Fruit fly (Drosophila melanogaster) whole organism, embryonic: Measurements from ENCODE around the gene CG2964.

Experiments
- Adf1 ChIP-seq: fragments of 200-800 bp; sonication (Bioruptor generic); IDR thresholded peaks from 2 replicates; pipeline ENCODE4 v1.3.6; 2022; ENCODE audit warnings: missing biosample characterization, missing genetic modification characterization
- Blimp-1 ChIP-seq: fragments of 200-800 bp; sonication (Bioruptor generic); optimal IDR thresholded peaks from 3 replicates; lab custom pipeline; 2018; ENCODE audit warnings: missing biosample characterization, missing genetic modification characterization, mild to moderate bottlenecking, moderate library complexity, missing genetic modification reagents
- CG10274 ChIP-seq: fragments of 200-800 bp; sonication (Bioruptor generic); optimal IDR thresholded peaks from 3 replicates; lab custom pipeline; 2017; ENCODE audit warnings: missing biosample characterization, mild to moderate bottlenecking, missing genetic modification characterization
- CG11093 ChIP-seq: fragments of 200-800 bp; sonication (Bioruptor generic); IDR thresholded peaks from 3 replicates; pipeline ENCODE4 v1.3.6; 2022; ENCODE audit warnings: missing biosample characterization, missing genetic modification characterization
- CG12769 ChIP-seq: fragments of 200-800 bp; sonication (Bioruptor generic); optimal IDR thresholded peaks from 2 replicates; lab custom pipeline; 2019; ENCODE audit warnings: missing biosample characterization, mild to moderate bottlenecking, missing genetic modification characterization, moderate library complexity
- CG2199 ChIP-seq: fragments of 200-800 bp; sonication (Bioruptor generic); IDR thresholded peaks from 3 replicates; pipeline ENCODE4 v1.3.6; 2022; ENCODE audit warnings: missing biosample characterization, missing genetic modification characterization
- CG3163 ChIP-seq: fragments of 200-800 bp; sonication (Bioruptor generic); optimal IDR thresholded peaks from 3 replicates; lab custom pipeline; 2016; ENCODE audit warnings: missing biosample characterization, missing genetic modification characterization
- CG32532 ChIP-seq: fragments of 200-800 bp; sonication (Bioruptor generic); IDR thresholded peaks from 2 replicates; pipeline ENCODE4 v1.3.6; 2022; ENCODE audit warnings: missing biosample characterization, missing genetic modification characterization
- CG3407 ChIP-seq: fragments of 200-800 bp; sonication (Bioruptor generic); optimal IDR thresholded peaks from 2 replicates; lab custom pipeline; 2018; ENCODE audit warnings: missing biosample characterization, mild to moderate bottlenecking, missing genetic modification characterization
- CG34224 ChIP-seq: fragments of 200-800 bp; sonication (Bioruptor generic); IDR thresholded peaks from 3 replicates; pipeline ENCODE4 v1.3.6; 2022; ENCODE audit warnings: missing biosample characterization, missing genetic modification characterization; ENCODE audit not compliant: partially characterized antibody
- CG34376 ChIP-seq: fragments of 200-800 bp; sonication (Bioruptor generic); optimal IDR thresholded peaks from 2 replicates; lab custom pipeline; 2018; ENCODE audit warnings: missing biosample characterization, mild to moderate bottlenecking, missing genetic modification characterization
- CG4282 ChIP-seq: fragments of 200-800 bp; sonication (Bioruptor generic); optimal IDR thresholded peaks from 2 replicates; lab custom pipeline; 2016; ENCODE audit warnings: missing biosample characterization, missing genetic modification characterization
- CG4820 ChIP-seq: fragments of 200-800 bp; sonication (Bioruptor generic); optimal IDR thresholded peaks from 3 replicates; lab custom pipeline; 2016; ENCODE audit warnings: missing biosample characterization, missing genetic modification characterization
- CG5180 ChIP-seq: fragments of 200-800 bp; sonication (Bioruptor generic); optimal IDR thresholded peaks from 3 replicates; lab custom pipeline; 2017; ENCODE audit warnings: missing biosample characterization, missing genetic modification characterization, mild to moderate bottlenecking, moderate library complexity, missing genetic modification reagents
- CG6683 ChIP-seq: fragments of 200-800 bp; sonication (Bioruptor generic); optimal IDR thresholded peaks from 2 replicates; lab custom pipeline; 2017; ENCODE audit warnings: missing biosample characterization, mild to moderate bottlenecking, missing genetic modification characterization, missing genetic modification reagents
- CG6689 ChIP-seq: fragments of 200-800 bp; sonication (Bioruptor generic); IDR thresholded peaks from 2 replicates; pipeline ENCODE4 v1.3.6; 2022; ENCODE audit warnings: missing biosample characterization, missing genetic modification characterization
- CG8924 ChIP-seq: fragments of 200-800 bp; optimal IDR thresholded peaks from 3 replicates; lab custom pipeline; 2019; ENCODE audit warnings: missing biosample characterization, mild to moderate bottlenecking, missing genetic modification characterization, moderate library complexity
- Dad ChIP-seq: fragments of 200-800 bp; sonication (Bioruptor generic); optimal IDR thresholded peaks from 3 replicates; lab custom pipeline; 2016; ENCODE audit warnings: missing biosample characterization, missing genetic modification characterization
- Dref ChIP-seq: fragments of 200-800 bp; sonication (Bioruptor generic); IDR thresholded peaks from 2 replicates; pipeline ENCODE4 v1.3.6; 2022; ENCODE audit warnings: missing biosample characterization, missing genetic modification characterization
- ERR ChIP-seq: fragments of 200-800 bp; sonication (Bioruptor generic); optimal IDR thresholded peaks from 2 replicates; lab custom pipeline; 2016; ENCODE audit warnings: missing biosample characterization, missing genetic modification characterization
- HmgD ChIP-seq: fragments of 200-800 bp; sonication (Bioruptor generic); optimal IDR thresholded peaks from 3 replicates; lab custom pipeline; 2016; ENCODE audit warnings: missing biosample characterization, missing genetic modification characterization
- Hr78 ChIP-seq, 2 experiments: fragments of 200-800 bp in 1 of 2; fragments of >200 bp in 1 of 2; sonication (Bioruptor generic) in 1 of 2; optimal IDR thresholded peaks; 2 replicates each; lab custom pipeline; 2017 to 2019; ENCODE audit warnings: missing biosample characterization in 2 of 2, missing genetic modification characterization in 2 of 2, mild to moderate bottlenecking in 1 of 2, moderate library complexity in 1 of 2
- Jarid2 ChIP-seq: fragments of 200-800 bp; sonication (Bioruptor generic); optimal IDR thresholded peaks from 3 replicates; lab custom pipeline; 2017; ENCODE audit warnings: mild to moderate bottlenecking, missing biosample characterization, missing genetic modification reagents, missing genetic modification characterization
- Med ChIP-seq: fragments of 200-800 bp; sonication (Bioruptor generic); peaks from one replicate; lab custom pipeline; 2016; ENCODE audit warnings: missing biosample characterization, missing genetic modification characterization, mild to moderate bottlenecking, inconsistent platforms, moderate library complexity
- Nf-YB ChIP-seq: fragments of 200-800 bp; sonication (Bioruptor generic); optimal IDR thresholded peaks from 3 replicates; lab custom pipeline; 2019; ENCODE audit warnings: missing biosample characterization, mild to moderate bottlenecking, missing genetic modification characterization, moderate library complexity
- Nf-YC ChIP-seq: fragments of 200-800 bp; optimal IDR thresholded peaks from 3 replicates; lab custom pipeline; 2019; ENCODE audit warnings: missing biosample characterization, mild to moderate bottlenecking, missing genetic modification characterization, moderate library complexity
- Opbp ChIP-seq: fragments of 200-800 bp; sonication (Bioruptor generic); IDR thresholded peaks from 3 replicates; pipeline ENCODE4 v1.3.6; 2022; ENCODE audit warnings: missing biosample characterization, missing genetic modification characterization; ENCODE audit not compliant: partially characterized antibody
- Vsx1 ChIP-seq: fragments of 200-800 bp; sonication (Bioruptor generic); optimal IDR thresholded peaks from 2 replicates; lab custom pipeline; 2017; ENCODE audit warnings: missing biosample characterization, mild to moderate bottlenecking, missing genetic modification characterization, missing genetic modification reagents
- al ChIP-seq: fragments of 200-800 bp; sonication (Bioruptor generic); IDR thresholded peaks from 2 replicates; pipeline ENCODE4 v1.3.6; 2022; ENCODE audit warnings: missing biosample characterization, missing genetic modification characterization
- aop ChIP-seq: fragments of 200-800 bp; sonication (Bioruptor generic); IDR thresholded peaks from 2 replicates; pipeline ENCODE4 v1.3.6; 2022; ENCODE audit warnings: missing biosample characterization, missing genetic modification characterization
- bsh ChIP-seq, 2 experiments: fragments of 200-800 bp; sonication (Bioruptor generic); optimal IDR thresholded peaks; 2 replicates each; lab custom pipeline; 2017 to 2018; ENCODE audit warnings: mild to moderate bottlenecking in 2 of 2, missing biosample characterization in 2 of 2, missing genetic modification characterization in 2 of 2, moderate library complexity in 1 of 2
- chif ChIP-seq, 2 experiments: fragments of 200-800 bp; sonication (Bioruptor generic); optimal IDR thresholded peaks; 3 replicates each; lab custom pipeline; 2016; ENCODE audit warnings: missing biosample characterization in 2 of 2, missing genetic modification characterization in 2 of 2
- chinmo ChIP-seq: fragments of 200-800 bp; sonication (Bioruptor generic); IDR thresholded peaks from 4 replicates; pipeline ENCODE4 v1.3.6; 2022; ENCODE audit warnings: missing biosample characterization, missing genetic modification characterization; ENCODE audit not compliant: partially characterized antibody
- chn ChIP-seq: fragments of 200-800 bp; sonication (Bioruptor generic); optimal IDR thresholded peaks from 2 replicates; lab custom pipeline; 2016; ENCODE audit warnings: missing biosample characterization, missing genetic modification characterization
- ci ChIP-seq: fragments of 200-800 bp; sonication (Bioruptor generic); IDR thresholded peaks from 3 replicates; pipeline ENCODE4 v1.3.6; 2022; ENCODE audit warnings: missing biosample characterization, missing genetic modification characterization
- crol ChIP-seq: fragments of 200-800 bp; sonication (Bioruptor generic); IDR thresholded peaks from 2 replicates; pipeline ENCODE4 v1.3.6; 2022; ENCODE audit warnings: missing biosample characterization, missing genetic modification characterization
- dpn ChIP-seq, 2 experiments: fragments of 200-800 bp; sonication (Bioruptor generic); optimal IDR thresholded peaks; 3 replicates each; lab custom pipeline; 2016; ENCODE audit warnings: missing biosample characterization in 2 of 2, missing genetic modification characterization in 2 of 2
- ftz-f1 ChIP-seq: fragments of 200-800 bp; sonication (Bioruptor generic); optimal IDR thresholded peaks from 2 replicates; lab custom pipeline; 2016; ENCODE audit warnings: missing biosample characterization, missing genetic modification characterization
- ham ChIP-seq: fragments of 200-800 bp; sonication (Bioruptor generic); IDR thresholded peaks from 2 replicates; pipeline ENCODE4 v1.3.6; 2022; ENCODE audit warnings: missing biosample characterization, missing genetic modification characterization
- lab ChIP-seq: fragments of 200-800 bp; sonication (Bioruptor generic); optimal IDR thresholded peaks from 3 replicates; lab custom pipeline; 2017; ENCODE audit warnings: missing biosample characterization, missing genetic modification characterization, mild to moderate bottlenecking, moderate library complexity, missing genetic modification reagents
- pum ChIP-seq: fragments of 200-800 bp; sonication (Bioruptor generic); optimal IDR thresholded peaks from 2 replicates; lab custom pipeline; 2016; ENCODE audit warnings: missing biosample characterization, missing genetic modification characterization
- sens-2 ChIP-seq: fragments of 200-800 bp; sonication (Bioruptor generic); IDR thresholded peaks from 2 replicates; pipeline ENCODE4 v1.3.6; 2022; ENCODE audit warnings: missing biosample characterization, missing genetic modification characterization
- slou ChIP-seq: fragments of 200-800 bp; sonication (Bioruptor generic); optimal IDR thresholded peaks from 3 replicates; lab custom pipeline; 2016; ENCODE audit warnings: missing biosample characterization, missing genetic modification characterization
- sna ChIP-seq: fragments of 200-800 bp; sonication (Bioruptor generic); IDR thresholded peaks from 2 replicates; pipeline ENCODE4 v1.3.6; 2022; ENCODE audit warnings: missing biosample characterization, missing genetic modification characterization; ENCODE audit not compliant: partially characterized antibody
- sob ChIP-seq: fragments of 200-800 bp; sonication (Bioruptor generic); IDR thresholded peaks from 2 replicates; pipeline ENCODE4 v1.3.6; 2022; ENCODE audit warnings: missing biosample characterization, missing genetic modification characterization
- sug ChIP-seq: fragments of 200-800 bp; optimal IDR thresholded peaks from 2 replicates; lab custom pipeline; 2019; ENCODE audit warnings: missing biosample characterization, mild to moderate bottlenecking, missing genetic modification characterization, moderate library complexity

The CG2964 gene

dm6 chr2L:2804634-2805311 lies 7.5 kb upstream of the CG2964 start, which contains the start of gene daw (continued):
- TF ChIP-seq CG3407 (GFP tag; lab: Kevin White, UChicago) (no peak), Dad (GFP tag; lab: Kevin White, UChicago) (no peak), CG8924 (tag; lab: Kevin White, UChicago) (no peak), sob (peak; percentile 22; the same call in 1 of the 2 replicates), Nf-YB (GFP tag; lab: Kevin White, UChicago) (peak; percentile 74), sna (GFP tag; lab: Robert Waterston, UW) (peak; percentile 56; the same call in 1 of the 2 replicates), pum (GFP tag; lab: Kevin White, UChicago) (no peak), CG6683 (no peak), slou (GFP tag; lab: Kevin White, UChicago) (no peak), sens-2 (no peak), CG5180 (peak; percentile 99), Med (GFP tag; lab: Kevin White, UChicago) (peak; percentile 60), Hr78 (GFP tag; optimal IDR thresholded peaks at IDR 0.05; lab: Kevin White, UChicago) (peak in 1 of 2 experiments; percentile 23), Adf1 (peak; percentile 49; the same call in 1 of the 2 replicates), CG6689 (GFP tag; lab: Robert Waterston, UW) (no peak), sug (tag; lab: Kevin White, UChicago) (peak; percentile 93), CG4282 (GFP tag; lab: Kevin White, UChicago) (no peak), CG4820 (no peak), chn (GFP tag; lab: Kevin White, UChicago) (peak; percentile 21), ERR (GFP tag; lab: Kevin White, UChicago) (peak; percentile 22), dpn (GFP tag; optimal IDR thresholded peaks at IDR 0.05; lab: Kevin White, UChicago) (no peak), Vsx1 (GFP tag; lab: Kevin White, UChicago) (no peak), ham (GFP tag; lab: Robert Waterston, UW) (0 out of 2 replicates have a peak, but pooled peaks have one; percentile 20), CG10274 (no peak), lab (GFP tag; lab: Kevin White, UChicago) (peak; percentile 60), CG34376 (GFP tag; lab: Kevin White, UChicago) (peak; percentile 85), Dref (GFP tag; lab: Robert Waterston, UW) (no peak), CG2199 (peak; percentile 96), CG32532 (GFP tag; lab: Robert Waterston, UW) (peak; percentile 9; the same call in 1 of the 2 replicates), CG11093 (GFP tag; lab: Robert Waterston, UW) (no peak), aop (GFP tag; lab: Robert Waterston, UW) (peak; percentile 39; the same call in 1 of the 2 replicates), Jarid2 (GFP tag; lab: Kevin White, UChicago) (no peak), chif (GFP tag; optimal IDR thresholded peaks at IDR 0.05; lab: Kevin White, UChicago) (no peak), chinmo (GFP tag; lab: Robert Waterston, UW) (no peak; the same call in 2 of the 4 replicates), crol (GFP tag; lab: Robert Waterston, UW) (peak; percentile 90), CG12769 (tag; lab: Kevin White, UChicago) (peak; percentile 68), Blimp-1 (peak; percentile 26), Opbp (GFP tag; lab: Robert Waterston, UW) (no peak), HmgD (GFP tag; lab: Kevin White, UChicago) (peak; percentile 23), al (no peak), CG34224 (GFP tag; lab: Robert Waterston, UW) (peak; percentile 13; the same call in 1 of the 3 replicates), Nf-YC (tag; lab: Kevin White, UChicago) (peak; percentile 40), bsh (GFP tag; optimal IDR thresholded peaks at IDR 0.05; lab: Kevin White, UChicago) (peak in 1 of 2 experiments; percentile 77), ftz-f1 (peak; percentile 11), ci (GFP tag; lab: Robert Waterston, UW) (0 out of 3 replicates have a peak, but pooled peaks have one; percentile 42), CG3163 (GFP tag; lab: Kevin White, UChicago) (no peak)
